Fruit fly (Drosophila melanogaster): ENCODE results near the gene Raf.

Raf gene

dm6 chrX:2295435-2296229, at the start of gene Raf:
Raf (plus strand) TSS chrX:2295466.
- TF ChIP-seq sv (GFP tag; optimal IDR thresholded peaks at IDR 0.05) = no peak
- no peak for TF ChIP-seq GATAd (GFP tag; optimal IDR thresholded peaks at IDR 0.05)
- TF ChIP-seq CrebA (GFP tag; optimal IDR thresholded peaks at IDR 0.05; ENCODE audit: borderline replicate concordance) = peak; percentile 0
- peak; percentile 68 for TF ChIP-seq jim (GFP tag; optimal IDR thresholded peaks at IDR 0.05)
- no peak for TF ChIP-seq Abd-B (GFP tag; optimal IDR thresholded peaks at IDR 0.05)
- TF ChIP-seq Jra (GFP tag; optimal IDR thresholded peaks at IDR 0.05) = no peak
- no peak for TF ChIP-seq Dfd (GFP tag; optimal IDR thresholded peaks at IDR 0.05)
- TF ChIP-seq Dif (GFP tag; optimal IDR thresholded peaks at IDR 0.05; ENCODE audit: partially characterized antibody) = peak; percentile 91
- peak; percentile 67 to 91 for TF ChIP-seq dl (GFP tag; optimal IDR thresholded peaks at IDR 0.05; ENCODE audit: insufficient read depth in 1 of 2, partially characterized antibody in 2 of 2)
- TF ChIP-seq Hnf4 (GFP tag; optimal IDR thresholded peaks at IDR 0.05) = peak; percentile 58
- no peak for TF ChIP-seq woc (GFP tag; optimal IDR thresholded peaks at IDR 0.05)
- TF ChIP-seq CG32264 (GFP tag; optimal IDR thresholded peaks at IDR 0.05) = no peak
- TF ChIP-seq Hr83 (GFP tag; optimal IDR thresholded peaks at IDR 0.05; ENCODE audit: poor library complexity, severe bottlenecking) = no peak
- TF ChIP-seq ey (GFP tag; optimal IDR thresholded peaks at IDR 0.05) = no peak
- TF ChIP-seq Vsx2 (GFP tag; optimal IDR thresholded peaks at IDR 0.05; ENCODE audit: partially characterized antibody) = no peak
- TF ChIP-seq Rel (GFP tag; optimal IDR thresholded peaks at IDR 0.05) = no peak
- peak; percentile 30 for TF ChIP-seq Rel (tag; optimal IDR thresholded peaks at IDR 0.05)
- no peak for TF ChIP-seq brk (GFP tag; optimal IDR thresholded peaks at IDR 0.05)
- TF ChIP-seq usp (GFP tag; optimal IDR thresholded peaks at IDR 0.05) = no peak
- no peak for TF ChIP-seq sage (GFP tag; optimal IDR thresholded peaks at IDR 0.05)
- TF ChIP-seq Sp1 (GFP tag; optimal IDR thresholded peaks at IDR 0.05) = peak; percentile 25

dm6 chrX:2245931-2246330, 49.3 kb upstream of the Raf start, which contains the start of gene Or2a:
Or2a (plus strand) TSS chrX:2246231.
- TF ChIP-seq Vsx2 (GFP tag; optimal IDR thresholded peaks at IDR 0.05; ENCODE audit: partially characterized antibody) = no peak
- TF ChIP-seq Abd-B (GFP tag; optimal IDR thresholded peaks at IDR 0.05) = no peak
- no peak for TF ChIP-seq woc (GFP tag; optimal IDR thresholded peaks at IDR 0.05)
- no peak for TF ChIP-seq ey (GFP tag; optimal IDR thresholded peaks at IDR 0.05)
- no peak for TF ChIP-seq fru (GFP tag; optimal IDR thresholded peaks at IDR 0.05)
- no peak for TF ChIP-seq Jra (GFP tag; optimal IDR thresholded peaks at IDR 0.05)
- no peak for TF ChIP-seq pan (optimal IDR thresholded peaks at IDR 0.05)
- TF ChIP-seq CG32264 (GFP tag; optimal IDR thresholded peaks at IDR 0.05) = no peak
- TF ChIP-seq dmrt93B (GFP tag; optimal IDR thresholded peaks at IDR 0.05) = no peak
- no peak for TF ChIP-seq CG9705 (GFP tag; optimal IDR thresholded peaks at IDR 0.05)
- no peak for TF ChIP-seq rgr (GFP tag; optimal IDR thresholded peaks at IDR 0.05)
- no peak for TF ChIP-seq Hr83 (GFP tag; optimal IDR thresholded peaks at IDR 0.05; ENCODE audit: poor library complexity, severe bottlenecking)
- TF ChIP-seq brk (GFP tag; optimal IDR thresholded peaks at IDR 0.05) = no peak
- TF ChIP-seq Mio (GFP tag; optimal IDR thresholded peaks at IDR 0.05) = no peak

- TF ChIP-seq CG9705 (GFP tag; optimal IDR thresholded peaks at IDR 0.05) = no peak
- no peak for TF ChIP-seq usp (GFP tag; optimal IDR thresholded peaks at IDR 0.05)
- no peak for TF ChIP-seq pan (optimal IDR thresholded peaks at IDR 0.05)
- no peak for TF ChIP-seq Hnf4 (GFP tag; optimal IDR thresholded peaks at IDR 0.05)
- no peak for TF ChIP-seq Dfd (GFP tag; optimal IDR thresholded peaks at IDR 0.05)
- TF ChIP-seq dsf (GFP tag; optimal IDR thresholded peaks at IDR 0.05; ENCODE audit: borderline replicate concordance) = no peak
- TF ChIP-seq h (GFP tag; optimal IDR thresholded peaks at IDR 0.05) = no peak
- TF ChIP-seq Abd-B (GFP tag; optimal IDR thresholded peaks at IDR 0.05) = no peak
- TF ChIP-seq lola (GFP tag; optimal IDR thresholded peaks at IDR 0.05) = no peak
- no peak for TF ChIP-seq sv (GFP tag; optimal IDR thresholded peaks at IDR 0.05)
- no peak for TF ChIP-seq dl (GFP tag; optimal IDR thresholded peaks at IDR 0.05; ENCODE audit: insufficient read depth in 1 of 2, partially characterized antibody in 2 of 2)
- no peak for TF ChIP-seq sage (GFP tag; optimal IDR thresholded peaks at IDR 0.05)
- no peak for TF ChIP-seq foxo (GFP tag; optimal IDR thresholded peaks at IDR 0.05)
- TF ChIP-seq N (GFP tag; optimal IDR thresholded peaks at IDR 0.05) = no peak
- no peak for TF ChIP-seq CrebA (GFP tag; optimal IDR thresholded peaks at IDR 0.05; ENCODE audit: borderline replicate concordance)
- no peak for TF ChIP-seq ey (GFP tag; optimal IDR thresholded peaks at IDR 0.05)
- no peak for TF ChIP-seq OdsH (GFP tag; optimal IDR thresholded peaks at IDR 0.05)
Measured at dm6 chrX:2249763-2250162, 45.5 kb upstream of the Raf start, which contains the start of gene crn. crn (minus strand) TSS chrX:2249983.

Data from whole organism, wandering third instar larva.